Worm (Caenorhabditis elegans) whole organism, L2 larva: ENCODE data around the gene myrf-1.

Experiments used
- R02D3.7 ChIP-seq: fragments of 150-350 bp; optimal IDR thresholded peaks from 2 replicates; lab custom pipeline; 2014; ENCODE audit warnings: missing biosample characterization, missing genetic modification characterization
- aly-2 ChIP-seq: fragments of 150-350 bp; optimal IDR thresholded peaks from 2 replicates; lab custom pipeline; 2014; ENCODE audit warnings: missing biosample characterization, missing genetic modification characterization
- egl-27 ChIP-seq: sonication (generic microtip); optimal IDR thresholded peaks from 3 replicates; lab custom pipeline; 2017; ENCODE audit warnings: missing biosample characterization, missing genetic modification reagents, missing genetic modification characterization
- fos-1 ChIP-seq: fragments of 150-350 bp; optimal IDR thresholded peaks from 2 replicates; lab custom pipeline; 2014; ENCODE audit warnings: missing biosample characterization, missing genetic modification characterization
- nhr-129 ChIP-seq: fragments of 150-350 bp; optimal IDR thresholded peaks from 2 replicates; lab custom pipeline; 2014; ENCODE audit warnings: missing biosample characterization, missing genetic modification characterization
- ztf-4 ChIP-seq: fragments of 150-350 bp; optimal IDR thresholded peaks from 2 replicates; lab custom pipeline; 2014; ENCODE audit warnings: missing biosample characterization, missing genetic modification characterization

DNA sequence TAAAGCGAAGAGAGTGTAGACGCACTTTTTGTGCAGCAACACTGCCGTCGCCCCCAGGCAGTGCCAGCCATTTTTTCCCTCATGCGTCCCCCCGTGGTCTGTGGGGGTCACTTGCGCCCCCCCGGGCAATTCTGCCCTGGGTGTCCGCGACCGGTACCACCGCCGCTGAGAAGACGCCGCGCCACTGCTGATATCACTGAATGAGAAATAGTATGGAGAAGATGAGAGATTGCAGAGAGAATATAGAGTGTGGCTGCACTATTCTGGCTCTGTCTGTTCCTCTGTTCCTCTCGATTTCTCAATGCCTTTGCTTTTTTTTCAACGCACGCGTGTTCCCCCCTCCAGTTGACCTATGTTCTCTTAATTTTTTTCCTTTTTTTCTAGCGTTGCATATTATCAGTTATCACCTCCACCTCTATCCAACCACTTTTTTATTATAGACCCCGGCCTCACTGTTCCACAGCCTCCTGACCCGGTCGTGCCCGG lies 25.4 kb upstream of the myrf-1 start, which contains the start of gene mab-10:
- TF ChIP-seq R02D3.7 (no peak), egl-27 (tag; lab: Kevin White, UChicago) (no peak), nhr-129 (no peak), ztf-4 (no peak), fos-1 (tag; lab: Kevin White, UChicago) (peak; percentile 45), aly-2 (tag; lab: Kevin White, UChicago) (no peak)
